Worm (Caenorhabditis elegans): ENCODE measurements around the gene pgp-1.

pgp-1 gene

DNA sequence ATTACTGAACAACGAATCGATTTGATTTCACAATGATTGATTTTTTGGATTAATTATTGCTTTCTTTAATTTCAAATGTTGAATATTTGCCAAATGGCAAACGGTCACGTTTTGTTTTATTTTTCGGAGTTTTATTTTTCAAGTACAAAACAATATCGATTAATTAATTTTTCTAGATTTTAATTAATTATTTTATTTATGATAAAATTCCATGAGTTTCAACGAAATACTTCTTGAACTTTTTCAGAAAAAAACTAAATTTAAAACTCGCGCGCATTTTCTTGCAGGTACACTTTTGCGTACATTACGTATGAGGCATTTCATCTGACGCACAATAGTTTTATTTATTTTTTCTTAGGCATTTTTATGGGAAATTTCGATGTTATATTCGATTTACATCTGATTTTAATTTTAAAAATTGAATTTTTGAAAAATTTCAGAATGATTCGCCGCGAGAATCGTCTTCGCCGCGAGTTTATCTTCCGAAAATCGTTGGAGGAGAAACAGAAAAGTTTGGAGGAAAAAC is 40.0 kb downstream of the pgp-1 start, which contains the start of the genes ZK795.2 and ZK795.3:
TSS of gene ZK795.2 (minus strand) at position 51 of the 526 bp plus-strand sequence.
TSS of gene ZK795.3 (plus strand) at position 441 of the 526 bp plus-strand sequence.
- TF ChIP-seq pqm-1 (tag; optimal IDR thresholded peaks at IDR 0.05) (no peak), fkh-8 (tag; optimal IDR thresholded peaks at IDR 0.05) (no peak), grh-1 (GFP tag; IDR thresholded peaks at IDR 0.05) (no peak), tbx-2 (tag; optimal IDR thresholded peaks at IDR 0.05) (peak; percentile 62), F16B12.6 (tag; optimal IDR thresholded peaks at IDR 0.05) (peak; percentile 97), nhr-85 (tag) (peak; percentile 84), pag-3 (tag; optimal IDR thresholded peaks at IDR 0.05; ENCODE audit: borderline replicate concordance, insufficient read depth) (no peak), lin-13 (GFP tag; optimal IDR thresholded peaks at IDR 0.05) (peak; percentile 69), ceh-8 (GFP tag; optimal IDR thresholded peaks at IDR 0.05) (no peak), lin-35 (GFP tag; optimal IDR thresholded peaks at IDR 0.05) (peak; percentile 99), lsy-2 (tag; optimal IDR thresholded peaks at IDR 0.05) (peak; percentile 86 to 87), mef-2 (tag; optimal IDR thresholded peaks at IDR 0.05) (no peak), lir-3 (tag; optimal IDR thresholded peaks at IDR 0.05; ENCODE audit: poor library complexity) (no peak), snu-23 (GFP tag; optimal IDR thresholded peaks at IDR 0.05) (peak; percentile 75), isw-1 (GFP tag; IDR thresholded peaks at IDR 0.05) (peak; percentile 47), nhr-47 (tag; optimal IDR thresholded peaks at IDR 0.05) (peak; percentile 78), nhr-11 (tag; optimal IDR thresholded peaks at IDR 0.05) (peak; percentile 5), nhr-77 (tag; optimal IDR thresholded peaks at IDR 0.05) (peak; percentile 18), sptf-1 (tag; optimal IDR thresholded peaks at IDR 0.05) (no peak), dsc-1 (tag; optimal IDR thresholded peaks at IDR 0.05) (peak; percentile 61), fkh-4 (tag; optimal IDR thresholded peaks at IDR 0.05; ENCODE audit: borderline replicate concordance) (no peak), tlp-1 (tag; optimal IDR thresholded peaks at IDR 0.05) (no peak), hlh-17 (GFP tag; optimal IDR thresholded peaks at IDR 0.05; ENCODE audit: borderline replicate concordance) (no peak), sup-37 (GFP tag; optimal IDR thresholded peaks at IDR 0.05) (no peak), nhr-76 (tag; optimal IDR thresholded peaks at IDR 0.05) (no peak), lin-15B (tag; optimal IDR thresholded peaks at IDR 0.05) (no peak), lin-39 (tag; optimal IDR thresholded peaks at IDR 0.05) (peak; percentile 78), fos-1 (tag; optimal IDR thresholded peaks at IDR 0.05) (peak; percentile 48), snpc-4 (tag; optimal IDR thresholded peaks at IDR 0.05) (peak; percentile 30), unc-98 (GFP tag; IDR thresholded peaks at IDR 0.05) (no peak), mep-1 (tag; optimal IDR thresholded peaks at IDR 0.05) (peak; percentile 87), nhr-84 (tag; optimal IDR thresholded peaks at IDR 0.05) (no peak), dpl-1 (GFP tag; optimal IDR thresholded peaks at IDR 0.05) (peak; percentile 98 to 99 (median 98)), efl-1 (optimal IDR thresholded peaks at IDR 0.05) (peak; percentile 98 to 100), efl-1 (GFP tag; optimal IDR thresholded peaks at IDR 0.05 in 1 of 2) (peak; percentile 99 to 100), ces-1 (GFP tag; optimal IDR thresholded peaks at IDR 0.05) (no peak), swsn-7 (tag; optimal IDR thresholded peaks at IDR 0.05) (peak; percentile 72), nhr-20 (tag; optimal IDR thresholded peaks at IDR 0.05) (peak; percentile 65), alr-1 (tag; optimal IDR thresholded peaks at IDR 0.05; ENCODE audit: borderline replicate concordance) (no peak), nhr-12 (tag; optimal IDR thresholded peaks at IDR 0.05) (no peak), aha-1 (tag; optimal IDR thresholded peaks at IDR 0.05) (no peak), C34B4.2 (tag; optimal IDR thresholded peaks at IDR 0.05) (no peak), egl-13 (tag; optimal IDR thresholded peaks at IDR 0.05) (peak; percentile 10), vab-15 (tag; optimal IDR thresholded peaks at IDR 0.05) (no peak), blmp-1 (tag; optimal IDR thresholded peaks at IDR 0.05) (peak; percentile 58), pax-3 (tag; optimal IDR thresholded peaks at IDR 0.05) (no peak), ceh-82 (tag; optimal IDR thresholded peaks at IDR 0.05) (peak; percentile 64 to 74 (median 74)), ztf-4 (tag; optimal IDR thresholded peaks at IDR 0.05) (no peak), sox-4 (tag; optimal IDR thresholded peaks at IDR 0.05) (no peak), ets-5 (GFP tag; IDR thresholded peaks at IDR 0.05) (no peak), ama-1 (optimal IDR thresholded peaks at IDR 0.05) (no peak), unc-130 (tag; optimal IDR thresholded peaks at IDR 0.05) (peak; percentile 15), nhr-28 (tag; optimal IDR thresholded peaks at IDR 0.05) (no peak), efl-3 (GFP tag; optimal IDR thresholded peaks at IDR 0.05) (no peak)
